Worm (Caenorhabditis elegans) whole organism, L3 larva: ENCODE results near the gene wdr-37.

Experiments used
- R02D3.7 ChIP-seq: fragments of 150-350 bp; optimal IDR thresholded peaks from 2 replicates; lab custom pipeline; 2014; ENCODE audit warnings: missing biosample characterization, missing genetic modification characterization
- ZK546.5 ChIP-seq: sonication (generic microtip); optimal IDR thresholded peaks from 2 replicates; lab custom pipeline; 2017; ENCODE audit warnings: missing biosample characterization, missing genetic modification characterization
- aly-2 ChIP-seq: fragments of 150-350 bp; optimal IDR thresholded peaks from 2 replicates; lab custom pipeline; 2014; ENCODE audit warnings: missing biosample characterization, missing genetic modification characterization
- ama-1 ChIP-seq: fragments of 150-350 bp; optimal IDR thresholded peaks from 2 replicates; lab custom pipeline; 2018
- ceh-16 ChIP-seq: sonication (generic microtip); optimal IDR thresholded peaks from 2 replicates; lab custom pipeline; 2017; ENCODE audit warnings: missing biosample characterization, missing genetic modification characterization
- ceh-28 ChIP-seq: fragments of 150-350 bp; optimal IDR thresholded peaks from 2 replicates; lab custom pipeline; 2014; ENCODE audit warnings: missing biosample characterization, missing genetic modification reagents, missing genetic modification characterization
- ceh-82 ChIP-seq: fragments of 150-350 bp; optimal IDR thresholded peaks from 2 replicates; lab custom pipeline; 2014; ENCODE audit warnings: missing biosample characterization, missing genetic modification characterization
- ceh-9 ChIP-seq: sonication (generic microtip); optimal IDR thresholded peaks from 2 replicates; lab custom pipeline; 2018; ENCODE audit warnings: missing biosample characterization, missing genetic modification characterization
- daf-12 ChIP-seq: fragments of 150-350 bp; optimal IDR thresholded peaks from 2 replicates; lab custom pipeline; 2014; ENCODE audit warnings: missing biosample characterization, missing genetic modification reagents, missing genetic modification characterization
- egl-27 ChIP-seq: sonication (generic microtip); optimal IDR thresholded peaks from 4 replicates; lab custom pipeline; 2017; ENCODE audit warnings: missing biosample characterization, missing genetic modification reagents, missing genetic modification characterization
- egl-5 ChIP-seq: fragments of 150-350 bp; optimal IDR thresholded peaks from 2 replicates; lab custom pipeline; 2017; ENCODE audit warnings: missing biosample characterization, missing genetic modification reagents, missing genetic modification characterization, inconsistent platforms
- elt-1 ChIP-seq: fragments of 150-350 bp; optimal IDR thresholded peaks from 2 replicates; lab custom pipeline; 2014; ENCODE audit warnings: missing biosample characterization, missing genetic modification characterization
- elt-2 ChIP-seq: sonication (generic microtip); optimal IDR thresholded peaks from 2 replicates; lab custom pipeline; 2016; ENCODE audit warnings: missing genetic modification reagents, mild to moderate bottlenecking, missing genetic modification characterization, missing compliant biosample characterization
- elt-3 ChIP-seq, 3 experiments: fragments of 150-350 bp in 1 of 3; sonication (generic microtip) in 2 of 3; optimal IDR thresholded peaks; 2 replicates in 2 of 3; 4 replicates in 1 of 3; lab custom pipeline; 2014 to 2017; ENCODE audit warnings: missing biosample characterization in 3 of 3, missing genetic modification characterization in 3 of 3
- eor-1 ChIP-seq, 2 experiments: fragments of 150-350 bp; optimal IDR thresholded peaks; 2 replicates each; lab custom pipeline; 2014 to 2018; ENCODE audit warnings: missing biosample characterization in 2 of 2, missing genetic modification characterization in 2 of 2
- fkh-10 ChIP-seq: sonication (generic microtip); optimal IDR thresholded peaks from 2 replicates; lab custom pipeline; 2017; ENCODE audit warnings: missing biosample characterization, missing genetic modification reagents, missing genetic modification characterization
- fos-1 ChIP-seq: fragments of 150-350 bp; optimal IDR thresholded peaks from 2 replicates; lab custom pipeline; 2014; ENCODE audit warnings: missing biosample characterization, missing genetic modification characterization
- hmg-11 ChIP-seq: sonication (generic microtip); optimal IDR thresholded peaks from 2 replicates; lab custom pipeline; 2016; ENCODE audit warnings: missing genetic modification characterization, missing compliant biosample characterization
- jun-1 ChIP-seq: fragments of 150-350 bp; optimal IDR thresholded peaks from 2 replicates; lab custom pipeline; 2014; ENCODE audit warnings: missing biosample characterization, missing genetic modification reagents, missing genetic modification characterization
- lin-15B ChIP-seq: fragments of 150-350 bp; optimal IDR thresholded peaks from 2 replicates; lab custom pipeline; 2014; ENCODE audit warnings: missing biosample characterization, missing genetic modification characterization
- lin-39 ChIP-seq: fragments of 150-350 bp; optimal IDR thresholded peaks from 2 replicates; lab custom pipeline; 2018; ENCODE audit warnings: missing biosample characterization, missing genetic modification reagents, missing genetic modification characterization
- lsy-12 ChIP-seq: sonication (generic microtip); optimal IDR thresholded peaks from 2 replicates; lab custom pipeline; 2016; ENCODE audit warnings: mild to moderate bottlenecking, missing genetic modification characterization, missing compliant biosample characterization
- mdl-1 ChIP-seq: fragments of 150-350 bp; optimal IDR thresholded peaks from 2 replicates; lab custom pipeline; 2014; ENCODE audit warnings: missing biosample characterization, missing genetic modification characterization
- mml-1 ChIP-seq: fragments of 150-350 bp; sonication (generic microtip); optimal IDR thresholded peaks from 3 replicates; lab custom pipeline; 2014; ENCODE audit warnings: missing biosample characterization, missing genetic modification characterization
- nfya-1 ChIP-seq: sonication (generic microtip); optimal IDR thresholded peaks from 2 replicates; lab custom pipeline; 2017; ENCODE audit warnings: missing genetic modification characterization, mild to moderate bottlenecking, missing compliant biosample characterization, antibody characterized with exemption, moderate library complexity; ENCODE audit not compliant: insufficient read depth
- nhr-11 ChIP-seq: fragments of 150-350 bp; optimal IDR thresholded peaks from 2 replicates; lab custom pipeline; 2014; ENCODE audit warnings: missing biosample characterization, missing genetic modification characterization
- nhr-12 ChIP-seq: fragments of 150-350 bp; optimal IDR thresholded peaks from 2 replicates; lab custom pipeline; 2014; ENCODE audit warnings: missing biosample characterization, missing genetic modification characterization
- nhr-23 ChIP-seq: fragments of 150-350 bp; optimal IDR thresholded peaks from 2 replicates; lab custom pipeline; 2014; ENCODE audit warnings: missing biosample characterization, missing genetic modification reagents, missing genetic modification characterization
- nhr-237 ChIP-seq: fragments of 150-350 bp; optimal IDR thresholded peaks from 2 replicates; lab custom pipeline; 2014; ENCODE audit warnings: missing biosample characterization, missing genetic modification characterization
- nhr-25 ChIP-seq: sonication (generic microtip); optimal IDR thresholded peaks from 2 replicates; lab custom pipeline; 2017; ENCODE audit warnings: missing biosample characterization, missing genetic modification characterization
- nhr-28 ChIP-seq: fragments of 150-350 bp; optimal IDR thresholded peaks from 2 replicates; lab custom pipeline; 2014; ENCODE audit warnings: missing biosample characterization, missing genetic modification characterization
- nhr-43 ChIP-seq: sonication (generic microtip); optimal IDR thresholded peaks from 2 replicates; lab custom pipeline; 2016; ENCODE audit warnings: mild to moderate bottlenecking, missing genetic modification characterization, missing compliant biosample characterization; ENCODE audit not compliant: poor library complexity, severe bottlenecking
- nhr-67 ChIP-seq: fragments of 150-350 bp; optimal IDR thresholded peaks from 2 replicates; lab custom pipeline; 2014; ENCODE audit warnings: missing biosample characterization, missing genetic modification characterization
- nhr-76 ChIP-seq: fragments of 150-350 bp; sonication (generic microtip); optimal IDR thresholded peaks from 5 replicates; lab custom pipeline; 2014; ENCODE audit warnings: missing biosample characterization, missing genetic modification characterization
- nhr-77 ChIP-seq: fragments of 150-350 bp; optimal IDR thresholded peaks from 2 replicates; lab custom pipeline; 2014; ENCODE audit warnings: missing biosample characterization, missing genetic modification characterization
- pha-4 ChIP-seq: fragments of 150-350 bp; optimal IDR thresholded peaks from 2 replicates; lab custom pipeline; 2014; ENCODE audit warnings: missing biosample characterization, missing genetic modification reagents, missing genetic modification characterization
- pqm-1 ChIP-seq: fragments of 150-350 bp; optimal IDR thresholded peaks from 2 replicates; lab custom pipeline; 2017; ENCODE audit warnings: missing biosample characterization, missing genetic modification characterization, inconsistent platforms
- sea-2 ChIP-seq: fragments of 150-350 bp; sonication (generic microtip); optimal IDR thresholded peaks from 4 replicates; lab custom pipeline; 2014; ENCODE audit warnings: missing biosample characterization, missing genetic modification reagents, missing genetic modification characterization
- skn-1 ChIP-seq: fragments of 150-350 bp; optimal IDR thresholded peaks from 2 replicates; lab custom pipeline; 2014; ENCODE audit warnings: missing biosample characterization, missing genetic modification characterization
- snpc-4 ChIP-seq: fragments of 150-350 bp; optimal IDR thresholded peaks from 2 replicates; lab custom pipeline; 2014; ENCODE audit warnings: missing biosample characterization, missing genetic modification characterization
- tbx-2 ChIP-seq: sonication (generic microtip); optimal IDR thresholded peaks from 2 replicates; lab custom pipeline; 2016; ENCODE audit warnings: mild to moderate bottlenecking, missing genetic modification characterization, missing compliant biosample characterization
- unc-39 ChIP-seq: sonication (generic microtip); optimal IDR thresholded peaks from 4 replicates; lab custom pipeline; 2017; ENCODE audit warnings: missing biosample characterization, missing genetic modification characterization
- unc-62 ChIP-seq: fragments of 150-350 bp; sonication (generic microtip); optimal IDR thresholded peaks from 4 replicates; lab custom pipeline; 2014; ENCODE audit warnings: missing biosample characterization, missing genetic modification reagents, missing genetic modification characterization
- zag-1 ChIP-seq: fragments of 150-350 bp; optimal IDR thresholded peaks from 2 replicates; lab custom pipeline; 2014; ENCODE audit warnings: missing biosample characterization, missing genetic modification characterization
- ztf-11 ChIP-seq: fragments of 150-350 bp; optimal IDR thresholded peaks from 2 replicates; lab custom pipeline; 2014; ENCODE audit warnings: missing biosample characterization, missing genetic modification characterization
- ztf-4 ChIP-seq: fragments of 150-350 bp; optimal IDR thresholded peaks from 2 replicates; lab custom pipeline; 2014; ENCODE audit warnings: missing biosample characterization, missing genetic modification characterization

Gene wdr-37

DNA sequence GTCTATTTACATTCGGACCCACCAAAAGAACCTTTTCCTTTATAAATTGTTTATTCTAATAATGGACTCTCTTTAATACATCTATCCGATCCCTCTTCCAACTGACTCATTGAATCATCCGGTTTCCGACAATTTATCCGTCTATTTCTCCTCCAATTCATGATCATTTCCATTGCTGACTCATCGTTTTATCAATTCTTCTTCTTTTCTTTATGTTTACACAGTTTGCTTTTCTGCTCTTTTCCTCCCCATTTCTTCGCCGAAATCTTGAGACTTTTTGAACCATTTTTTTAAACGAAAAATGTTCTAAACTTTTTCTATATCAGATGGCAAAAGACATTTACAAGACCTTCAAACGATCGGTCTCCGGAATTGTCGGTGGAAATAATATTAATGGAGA, 4.4 kb downstream of the wdr-37 start, which contains the start of gene ced-6:
Gene ced-6 (plus strand): TSS at position 327 of the 400 bp plus-strand sequence.
- TF ChIP-seq pha-4 (peak; percentile 41), hmg-11 (tag; lab: Kevin White, UChicago) (no peak)

DNA sequence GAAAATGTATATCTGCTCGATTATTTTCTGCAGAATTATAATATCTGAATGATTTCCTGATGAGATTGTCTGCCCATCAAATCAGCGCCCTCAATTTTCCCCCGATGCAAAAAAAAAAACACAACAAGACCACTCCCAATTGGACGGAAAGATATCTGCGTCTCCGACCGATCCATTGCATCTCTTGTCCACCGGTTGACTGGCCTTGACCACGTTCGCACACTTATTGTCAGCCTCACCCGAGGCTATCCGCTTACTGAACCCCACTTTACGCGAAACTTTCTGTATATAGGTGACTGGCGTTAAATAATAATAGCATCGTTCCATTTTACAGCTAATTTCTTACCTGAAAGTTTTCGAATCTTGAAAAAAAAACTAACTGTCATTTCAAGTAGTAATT, 5.5 kb downstream of the wdr-37 start:
- no peak for TF ChIP-seq nhr-28 (tag; lab: Kevin White, UChicago)
- no peak for TF ChIP-seq jun-1 (tag; lab: Kevin White, UChicago)
- peak; percentile 47 for TF ChIP-seq ama-1 (lab: Kevin White, UChicago)
- no peak for TF ChIP-seq nhr-237 (tag; lab: Kevin White, UChicago)
- no peak for TF ChIP-seq zag-1
- TF ChIP-seq snpc-4 (tag; lab: Kevin White, UChicago) = no peak
- no peak for TF ChIP-seq hmg-11 (tag; lab: Kevin White, UChicago)
- TF ChIP-seq ceh-82 (tag; lab: Kevin White, UChicago) = no peak
- TF ChIP-seq nhr-23 (tag; lab: Kevin White, UChicago) = peak; percentile 33
- no peak for TF ChIP-seq unc-62 (GFP tag; lab: Kevin White, UChicago)
- no peak for TF ChIP-seq nhr-12 (tag; lab: Kevin White, UChicago)
- TF ChIP-seq nhr-43 (tag; lab: Kevin White, UChicago) = no peak
- no peak for TF ChIP-seq lin-15B (tag; lab: Kevin White, UChicago)
- TF ChIP-seq fkh-10 (GFP tag; lab: Kevin White, UChicago) = no peak
- TF ChIP-seq nhr-11 (tag; lab: Kevin White, UChicago) = no peak
- TF ChIP-seq unc-39 (tag; lab: Kevin White, UChicago) = no peak
- TF ChIP-seq ceh-16 (tag; lab: Kevin White, UChicago) = no peak
- peak; percentile 51 for TF ChIP-seq nfya-1
- peak; percentile 84 for TF ChIP-seq nhr-25
- no peak for TF ChIP-seq tbx-2 (tag; lab: Kevin White, UChicago)
- TF ChIP-seq nhr-76 (tag; lab: Kevin White, UChicago) = no peak
- TF ChIP-seq pqm-1 (tag; lab: Kevin White, UChicago) = no peak
- TF ChIP-seq pha-4 = no peak
- TF ChIP-seq daf-12 (tag; lab: Kevin White, UChicago) = no peak
- no peak for TF ChIP-seq ztf-4 (tag; lab: Kevin White, UChicago)
- no peak for TF ChIP-seq R02D3.7 (tag; lab: Kevin White, UChicago)
- no peak for TF ChIP-seq aly-2
- no peak for TF ChIP-seq skn-1 (tag; lab: Kevin White, UChicago)

DNA sequence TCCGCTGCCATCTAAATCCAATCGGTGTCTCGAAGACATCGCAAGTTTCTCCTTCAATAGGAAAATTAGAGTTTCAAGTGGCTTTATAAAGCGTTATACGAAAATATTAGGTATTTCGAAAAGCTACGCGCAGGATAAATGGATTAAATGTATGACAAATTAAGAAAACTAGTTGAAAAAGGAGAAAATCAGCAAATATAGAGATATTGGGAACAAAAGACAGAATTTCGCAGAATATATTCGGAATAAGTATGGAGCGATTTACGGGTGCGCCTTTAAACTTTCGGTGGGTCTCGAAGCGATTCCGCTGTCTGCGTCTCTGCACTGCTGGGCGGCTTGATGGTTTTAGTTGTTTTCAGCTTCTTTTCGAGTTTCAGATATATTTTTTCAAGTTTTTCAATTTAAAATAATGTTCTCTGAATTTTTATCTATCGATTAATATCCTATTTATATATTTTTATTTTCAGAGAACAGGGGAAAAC, 8.1 kb downstream of the wdr-37 start, which contains the start of the genes ddx-15 and ucr-1:
Gene ddx-15 (minus strand): TSS at position 51 of the 482 bp plus-strand sequence.
Gene ucr-1 (plus strand): TSS at position 468 of the 482 bp plus-strand sequence.
- TF ChIP-seq daf-12 (tag; lab: Kevin White, UChicago) (no peak), jun-1 (tag; lab: Kevin White, UChicago) (no peak), elt-1 (no peak), eor-1 (tag; optimal IDR thresholded peaks at IDR 0.05; lab: Kevin White, UChicago) (no peak), tbx-2 (tag; lab: Kevin White, UChicago) (no peak), snpc-4 (tag; lab: Kevin White, UChicago) (peak; percentile 67), fos-1 (tag; lab: Kevin White, UChicago) (no peak), lin-39 (tag; lab: Kevin White, UChicago) (peak; percentile 96), ceh-82 (tag; lab: Kevin White, UChicago) (no peak), unc-62 (GFP tag; lab: Kevin White, UChicago) (no peak), ceh-9 (tag; lab: Kevin White, UChicago) (no peak), mml-1 (tag; lab: Kevin White, UChicago) (no peak), nhr-43 (tag; lab: Kevin White, UChicago) (no peak), ZK546.5 (no peak), fkh-10 (GFP tag; lab: Kevin White, UChicago) (no peak), ceh-28 (tag; lab: Kevin White, UChicago) (no peak), nhr-11 (tag; lab: Kevin White, UChicago) (no peak), lin-15B (tag; lab: Kevin White, UChicago) (peak; percentile 89), nhr-25 (peak; percentile 56), unc-39 (tag; lab: Kevin White, UChicago) (no peak), ceh-16 (tag; lab: Kevin White, UChicago) (no peak), nhr-12 (tag; lab: Kevin White, UChicago) (no peak), nhr-67 (no peak), nhr-23 (tag; lab: Kevin White, UChicago) (peak; percentile 67), sea-2 (GFP tag; lab: Kevin White, UChicago) (no peak), R02D3.7 (tag; lab: Kevin White, UChicago) (peak; percentile 88), elt-2 (tag; lab: Kevin White, UChicago) (peak; percentile 28), ztf-11 (tag; lab: Kevin White, UChicago) (no peak), skn-1 (tag; lab: Kevin White, UChicago) (no peak), ama-1 (lab: Kevin White, UChicago) (no peak), egl-5 (tag; lab: Kevin White, UChicago) (peak; percentile 24), nhr-77 (tag; lab: Kevin White, UChicago) (no peak), nhr-237 (tag; lab: Kevin White, UChicago) (no peak), nhr-76 (tag; lab: Kevin White, UChicago) (no peak), pqm-1 (tag; lab: Kevin White, UChicago) (peak; percentile 64), lsy-12 (tag; lab: Kevin White, UChicago) (no peak), nhr-28 (tag; lab: Kevin White, UChicago) (no peak), elt-3 (tag; optimal IDR thresholded peaks at IDR 0.05; lab: Kevin White, UChicago) (no peak), egl-27 (tag; lab: Kevin White, UChicago) (no peak), mdl-1 (no peak), aly-2 (no peak)
